Fruit fly (Drosophila melanogaster) whole organism, embryonic: Measurements from ENCODE around the gene CG10254.

ENCODE experiments used
- B-H1 ChIP-seq: fragments of 200-800 bp; sonication (Bioruptor generic); IDR thresholded peaks from 3 replicates; pipeline ENCODE4 v1.3.6; 2022; ENCODE audit warnings: missing biosample characterization, missing genetic modification characterization
- CG10366 ChIP-seq: fragments of 200-800 bp; sonication (Bioruptor generic); IDR thresholded peaks from 2 replicates; pipeline ENCODE4 v1.3.6; 2022; ENCODE audit warnings: missing biosample characterization, missing genetic modification characterization
- CG12155 ChIP-seq: fragments of 200-800 bp; sonication (Bioruptor generic); optimal IDR thresholded peaks from 3 replicates; lab custom pipeline; 2016; ENCODE audit warnings: missing biosample characterization, missing genetic modification characterization
- CG12236 ChIP-seq: fragments of 200-800 bp; sonication (Bioruptor generic); optimal IDR thresholded peaks from 2 replicates; lab custom pipeline; 2016; ENCODE audit warnings: missing biosample characterization, missing genetic modification characterization
- CG12299 ChIP-seq: fragments of 200-800 bp; sonication (Bioruptor generic); optimal IDR thresholded peaks from 2 replicates; lab custom pipeline; 2018; ENCODE audit warnings: missing biosample characterization, mild to moderate bottlenecking, missing genetic modification characterization
- CG15073 ChIP-seq: fragments of 200-800 bp; sonication (Bioruptor generic); optimal IDR thresholded peaks from 2 replicates; lab custom pipeline; 2016; ENCODE audit warnings: missing biosample characterization, missing genetic modification characterization
- CG16779 ChIP-seq: fragments of 200-800 bp; sonication (Bioruptor generic); IDR thresholded peaks from 2 replicates; pipeline ENCODE4 v1.3.6; 2022; ENCODE audit warnings: missing biosample characterization, missing genetic modification characterization
- CG16815 ChIP-seq: fragments of 200-800 bp; sonication (Bioruptor generic); optimal IDR thresholded peaks from 3 replicates; lab custom pipeline; 2017; ENCODE audit warnings: missing biosample characterization, mild to moderate bottlenecking, missing genetic modification characterization
- CG17186 ChIP-seq: fragments of 200-800 bp; sonication (Bioruptor generic); optimal IDR thresholded peaks from 3 replicates; lab custom pipeline; 2017; ENCODE audit warnings: missing biosample characterization, missing genetic modification reagents, missing genetic modification characterization
- CG17912 ChIP-seq: fragments of 200-800 bp; sonication (Bioruptor generic); optimal IDR thresholded peaks from 2 replicates; lab custom pipeline; 2018; ENCODE audit warnings: missing biosample characterization, mild to moderate bottlenecking, missing genetic modification characterization
- CG18011 ChIP-seq: fragments of 200-800 bp; sonication (Bioruptor generic); optimal IDR thresholded peaks from 2 replicates; lab custom pipeline; 2017; ENCODE audit warnings: missing biosample characterization, missing genetic modification characterization, mild to moderate bottlenecking, moderate library complexity, missing genotype
- CG2120 ChIP-seq: fragments of 200-800 bp; sonication (Bioruptor generic); optimal IDR thresholded peaks from 3 replicates; lab custom pipeline; 2016; ENCODE audit warnings: missing biosample characterization, missing genetic modification characterization
- CG33557 ChIP-seq: fragments of 200-800 bp; sonication (Bioruptor generic); optimal IDR thresholded peaks from 2 replicates; lab custom pipeline; 2019; ENCODE audit warnings: missing biosample characterization, mild to moderate bottlenecking, missing genetic modification characterization, moderate library complexity
- CG4707 ChIP-seq: fragments of 200-800 bp; sonication (Bioruptor generic); optimal IDR thresholded peaks from 2 replicates; lab custom pipeline; 2018; ENCODE audit warnings: missing biosample characterization, mild to moderate bottlenecking, missing genetic modification characterization, moderate library complexity
- CG6654 ChIP-seq: fragments of 200-800 bp; sonication (Bioruptor generic); optimal IDR thresholded peaks from 2 replicates; lab custom pipeline; 2017; ENCODE audit warnings: missing biosample characterization, mild to moderate bottlenecking, missing genetic modification characterization
- CG7987 ChIP-seq: fragments of 200-800 bp; sonication (Bioruptor generic); optimal IDR thresholded peaks from 2 replicates; lab custom pipeline; 2018; ENCODE audit warnings: missing biosample characterization, mild to moderate bottlenecking, missing genetic modification characterization, moderate library complexity
- CG8290 ChIP-seq, 3 experiments: fragments of 200-800 bp; sonication (Bioruptor generic); optimal IDR thresholded peaks; 2 replicates each; lab custom pipeline; 2016 to 2019; ENCODE audit warnings: missing biosample characterization in 3 of 3, missing genetic modification characterization in 3 of 3, mild to moderate bottlenecking in 2 of 3, moderate library complexity in 1 of 3
- CG8388 ChIP-seq: fragments of 200-800 bp; sonication (Bioruptor generic); optimal IDR thresholded peaks from 2 replicates; lab custom pipeline; 2019; ENCODE audit warnings: missing biosample characterization, mild to moderate bottlenecking, missing genetic modification characterization, moderate library complexity
- CG8765 ChIP-seq: fragments of 200-800 bp; sonication (Bioruptor generic); IDR thresholded peaks from 2 replicates; pipeline ENCODE4 v1.3.6; 2022; ENCODE audit warnings: missing biosample characterization, missing genetic modification characterization
- CG9727 ChIP-seq: fragments of 200-800 bp; sonication (Bioruptor generic); optimal IDR thresholded peaks from 3 replicates; lab custom pipeline; 2017; ENCODE audit warnings: missing biosample characterization, mild to moderate bottlenecking, missing genetic modification characterization
- Doc2 ChIP-seq: fragments of 200-800 bp; sonication (Bioruptor generic); IDR thresholded peaks from 2 replicates; pipeline ENCODE4 v1.3.6; 2022; ENCODE audit warnings: missing biosample characterization, missing genetic modification characterization
- Eip74EF ChIP-seq, 2 experiments: fragments of 200-800 bp in 1 of 2; fragments of >200 bp in 1 of 2; sonication (Bioruptor generic) in 1 of 2; optimal IDR thresholded peaks; 2 replicates each; lab custom pipeline; 2017 to 2019; ENCODE audit warnings: missing biosample characterization in 2 of 2, missing genetic modification characterization in 2 of 2, mild to moderate bottlenecking in 1 of 2, moderate library complexity in 1 of 2
- Hr51 ChIP-seq, 2 experiments: fragments of 200-800 bp; sonication (Bioruptor generic); optimal IDR thresholded peaks; 2 replicates in 1 of 2; 3 replicates in 1 of 2; lab custom pipeline; 2016 to 2018; ENCODE audit warnings: missing biosample characterization in 2 of 2, missing genetic modification characterization in 2 of 2, mild to moderate bottlenecking in 1 of 2, moderate library complexity in 1 of 2
- Mad ChIP-seq: fragments of 200-800 bp; sonication (Bioruptor generic); optimal IDR thresholded peaks from 2 replicates; lab custom pipeline; 2016; ENCODE audit warnings: missing biosample characterization, missing genetic modification characterization
- Max ChIP-seq: fragments of 200-800 bp; sonication (Bioruptor generic); optimal IDR thresholded peaks from 2 replicates; lab custom pipeline; 2016; ENCODE audit warnings: missing biosample characterization, mild to moderate bottlenecking, missing genetic modification characterization
- Myb ChIP-seq: fragments of 200-800 bp; sonication (Bioruptor generic); optimal IDR thresholded peaks from 2 replicates; lab custom pipeline; 2016; ENCODE audit warnings: missing biosample characterization, missing genetic modification characterization
- Oli ChIP-seq: fragments of 200-800 bp; sonication (Bioruptor generic); optimal IDR thresholded peaks from 2 replicates; lab custom pipeline; 2018; ENCODE audit warnings: missing biosample characterization, mild to moderate bottlenecking, missing genetic modification characterization, moderate library complexity
- Optix ChIP-seq: fragments of 200-800 bp; sonication (Bioruptor generic); IDR thresholded peaks from 3 replicates; pipeline ENCODE4 v1.3.6; 2022; ENCODE audit warnings: missing biosample characterization, missing genetic modification characterization
- Rx ChIP-seq: fragments of 200-800 bp; sonication (Bioruptor generic); IDR thresholded peaks from 2 replicates; pipeline ENCODE4 v1.3.6; 2022; ENCODE audit warnings: missing biosample characterization, missing genetic modification characterization
- Side ChIP-seq: fragments of 200-800 bp; sonication (Bioruptor generic); optimal IDR thresholded peaks from 2 replicates; lab custom pipeline; 2016; ENCODE audit warnings: missing biosample characterization, missing genetic modification characterization
- Sox100B ChIP-seq: fragments of 200-800 bp; sonication (Bioruptor generic); optimal IDR thresholded peaks from 3 replicates; lab custom pipeline; 2018; ENCODE audit warnings: missing biosample characterization, mild to moderate bottlenecking, missing genetic modification characterization
- abd-A ChIP-seq: fragments of 200-800 bp; sonication (Bioruptor generic); optimal IDR thresholded peaks from 3 replicates; lab custom pipeline; 2019; ENCODE audit warnings: missing biosample characterization, mild to moderate bottlenecking, missing genetic modification characterization, moderate library complexity
- ase ChIP-seq: fragments of 200-800 bp; sonication (Bioruptor generic); IDR thresholded peaks from 3 replicates; pipeline ENCODE4 v1.3.6; 2022; ENCODE audit warnings: missing biosample characterization, missing genetic modification characterization
- bcd ChIP-seq: fragments of 200-800 bp; sonication (Bioruptor generic); optimal IDR thresholded peaks from 2 replicates; lab custom pipeline; 2017; ENCODE audit warnings: missing biosample characterization, mild to moderate bottlenecking, missing genetic modification characterization
- chif ChIP-seq, 2 experiments: fragments of 200-800 bp; sonication (Bioruptor generic); optimal IDR thresholded peaks; 3 replicates each; lab custom pipeline; 2016; ENCODE audit warnings: missing biosample characterization in 2 of 2, missing genetic modification characterization in 2 of 2
- chinmo ChIP-seq: fragments of 200-800 bp; sonication (Bioruptor generic); IDR thresholded peaks from 4 replicates; pipeline ENCODE4 v1.3.6; 2022; ENCODE audit warnings: missing biosample characterization, missing genetic modification characterization; ENCODE audit not compliant: partially characterized antibody
- dmrt99B ChIP-seq: fragments of 200-800 bp; sonication (Bioruptor generic); optimal IDR thresholded peaks from 2 replicates; lab custom pipeline; 2018; ENCODE audit warnings: missing biosample characterization, mild to moderate bottlenecking, missing genetic modification characterization, moderate library complexity
- dpn ChIP-seq, 2 experiments: fragments of 200-800 bp; sonication (Bioruptor generic); optimal IDR thresholded peaks; 3 replicates each; lab custom pipeline; 2016; ENCODE audit warnings: missing biosample characterization in 2 of 2, missing genetic modification characterization in 2 of 2
- fd3F ChIP-seq: fragments of 200-800 bp; sonication (Bioruptor generic); optimal IDR thresholded peaks from 2 replicates; lab custom pipeline; 2018; ENCODE audit warnings: missing biosample characterization, mild to moderate bottlenecking, missing genetic modification characterization, moderate library complexity
- lab ChIP-seq: fragments of 200-800 bp; sonication (Bioruptor generic); optimal IDR thresholded peaks from 3 replicates; lab custom pipeline; 2017; ENCODE audit warnings: missing biosample characterization, missing genetic modification characterization, mild to moderate bottlenecking, moderate library complexity, missing genetic modification reagents
- pum ChIP-seq: fragments of 200-800 bp; sonication (Bioruptor generic); optimal IDR thresholded peaks from 2 replicates; lab custom pipeline; 2016; ENCODE audit warnings: missing biosample characterization, missing genetic modification characterization
- slbo ChIP-seq: fragments of 200-800 bp; sonication (Bioruptor generic); IDR thresholded peaks from 2 replicates; pipeline ENCODE4 v1.3.6; 2022; ENCODE audit warnings: missing biosample characterization, missing genetic modification characterization
- sug ChIP-seq: fragments of 200-800 bp; optimal IDR thresholded peaks from 2 replicates; lab custom pipeline; 2019; ENCODE audit warnings: missing biosample characterization, mild to moderate bottlenecking, missing genetic modification characterization, moderate library complexity
- trh ChIP-seq: fragments of 200-800 bp; sonication (Bioruptor generic); optimal IDR thresholded peaks from 2 replicates; lab custom pipeline; 2016; ENCODE audit warnings: missing biosample characterization, missing genetic modification characterization
- twi ChIP-seq: fragments of 200-800 bp; optimal IDR thresholded peaks from 2 replicates; lab custom pipeline; 2019; ENCODE audit warnings: missing biosample characterization, mild to moderate bottlenecking, missing genetic modification characterization, moderate library complexity
- tx ChIP-seq: fragments of 200-800 bp; sonication (Bioruptor generic); optimal IDR thresholded peaks from 2 replicates; lab custom pipeline; 2016; ENCODE audit warnings: missing biosample characterization, missing genetic modification characterization
- wdn ChIP-seq: fragments of 200-800 bp; sonication (Bioruptor generic); IDR thresholded peaks from 2 replicates; pipeline ENCODE4 v1.3.6; 2022; ENCODE audit warnings: missing biosample characterization, missing genetic modification characterization
- wor ChIP-seq: fragments of 200-800 bp; sonication (Bioruptor generic); IDR thresholded peaks from 2 replicates; pipeline ENCODE4 v1.3.6; 2022; ENCODE audit warnings: missing biosample characterization, missing genetic modification characterization
- zen2 ChIP-seq: fragments of 200-800 bp; sonication (Bioruptor generic); IDR thresholded peaks from 3 replicates; pipeline ENCODE4 v1.3.6; 2022; ENCODE audit warnings: missing biosample characterization, missing genetic modification characterization; ENCODE audit not compliant: partially characterized antibody

CG10254 gene

dm6 chr3R:23709508-23710208 is 14.9 kb upstream of the CG10254 start, which contains the start of gene CG10301 (continued):
- TF ChIP-seq fd3F (GFP tag; lab: Kevin White, UChicago): no peak
- TF ChIP-seq Myb: no peak
- no peak for TF ChIP-seq CG2120 (GFP tag; lab: Kevin White, UChicago)
- peak; percentile 49 for TF ChIP-seq bcd
- peak; percentile 35; the same call in 2 of the 3 replicates for TF ChIP-seq B-H1
- TF ChIP-seq chif (GFP tag; optimal IDR thresholded peaks at IDR 0.05; lab: Kevin White, UChicago): peak; percentile 30 to 77
- TF ChIP-seq wor (GFP tag; lab: Robert Waterston, UW): no peak
- TF ChIP-seq CG8290 (GFP tag; optimal IDR thresholded peaks at IDR 0.05; lab: Kevin White, UChicago): peak; percentile 24
- TF ChIP-seq CG8290 (tag; optimal IDR thresholded peaks at IDR 0.05; lab: Kevin White, UChicago): no peak
- peak; percentile 43 for TF ChIP-seq lab (GFP tag; lab: Kevin White, UChicago)
- no peak for TF ChIP-seq pum
- TF ChIP-seq trh (GFP tag; lab: Kevin White, UChicago): no peak
- no peak for TF ChIP-seq CG18011 (GFP tag; lab: Kevin White, UChicago)
- peak; percentile 65 for TF ChIP-seq Oli (tag; lab: Kevin White, UChicago)
- TF ChIP-seq CG16815 (GFP tag; lab: Kevin White, UChicago): peak; percentile 63
- TF ChIP-seq dmrt99B (tag; lab: Kevin White, UChicago): peak; percentile 66
- peak; percentile 39 for TF ChIP-seq Rx (GFP tag; lab: Robert Waterston, UW)
- peak; percentile 79 for TF ChIP-seq CG9727
- peak; percentile 7 for TF ChIP-seq CG12236 (GFP tag; lab: Kevin White, UChicago)
- peak; percentile 26 for TF ChIP-seq CG17186 (GFP tag; lab: Kevin White, UChicago)
- peak; percentile 10 for TF ChIP-seq Side (GFP tag; lab: Kevin White, UChicago)
- TF ChIP-seq CG16779 (GFP tag; lab: Robert Waterston, UW): no peak
- peak; percentile 21 for TF ChIP-seq CG4707 (GFP tag; lab: Kevin White, UChicago)
- TF ChIP-seq Mad (GFP tag; lab: Kevin White, UChicago): no peak
- peak; percentile 20 for TF ChIP-seq Max (GFP tag; lab: Kevin White, UChicago)
- TF ChIP-seq tx (GFP tag; lab: Kevin White, UChicago): no peak
- TF ChIP-seq Sox100B: peak; percentile 50
- TF ChIP-seq abd-A (tag; lab: Kevin White, UChicago): no peak
- no peak for TF ChIP-seq CG7987 (GFP tag; lab: Kevin White, UChicago)
- peak; percentile 53 for TF ChIP-seq twi (tag; lab: Kevin White, UChicago)
- TF ChIP-seq CG17912 (GFP tag; lab: Kevin White, UChicago): no peak
- no peak for TF ChIP-seq sug (tag; lab: Kevin White, UChicago)
- no peak for TF ChIP-seq Doc2 (GFP tag; lab: Robert Waterston, UW)
- TF ChIP-seq CG8388 (GFP tag; lab: Kevin White, UChicago): peak; percentile 65
- no peak for TF ChIP-seq Optix (GFP tag; lab: Robert Waterston, UW)
- TF ChIP-seq CG12155 (GFP tag; lab: Kevin White, UChicago): no peak
- peak; percentile 32 to 49 for TF ChIP-seq dpn (GFP tag; optimal IDR thresholded peaks at IDR 0.05; lab: Kevin White, UChicago)
- TF ChIP-seq CG6654 (GFP tag; lab: Kevin White, UChicago): no peak
- no peak for TF ChIP-seq chinmo
- TF ChIP-seq CG15073 (GFP tag; lab: Kevin White, UChicago): no peak
- TF ChIP-seq zen2 (GFP tag; lab: Robert Waterston, UW): no peak
- peak; percentile 61 for TF ChIP-seq CG33557 (GFP tag; lab: Kevin White, UChicago)
- TF ChIP-seq ase: no peak
- TF ChIP-seq Hr51 (GFP tag; optimal IDR thresholded peaks at IDR 0.05; lab: Kevin White, UChicago): peak; percentile 1 to 53
- TF ChIP-seq CG8765 (GFP tag; lab: Robert Waterston, UW): peak; percentile 81
- TF ChIP-seq CG10366 (GFP tag; lab: Robert Waterston, UW): peak; percentile 53
- TF ChIP-seq Eip74EF (GFP tag; optimal IDR thresholded peaks at IDR 0.05; lab: Kevin White, UChicago): peak in 1 of 2 experiments; percentile 20
- TF ChIP-seq wdn: no peak
- TF ChIP-seq CG12299 (tag; lab: Kevin White, UChicago): no peak
- TF ChIP-seq slbo (GFP tag; lab: Robert Waterston, UW): peak; percentile 27; the same call in 1 of the 2 replicates
